Fruit fly (Drosophila melanogaster): ENCODE results near the gene ush.

The ush gene

dm6 chr2L:543799-544198, 67.8 kb downstream of the ush start:
- TF ChIP-seq CG11617 (GFP tag; optimal IDR thresholded peaks at IDR 0.05) (no peak), Mnt (GFP tag; optimal IDR thresholded peaks at IDR 0.05) (no peak), CG7045 (GFP tag; optimal IDR thresholded peaks at IDR 0.05) (no peak), Clk (GFP tag; optimal IDR thresholded peaks at IDR 0.05) (no peak), CG12768 (GFP tag; optimal IDR thresholded peaks at IDR 0.05) (no peak)

- TF ChIP-seq Mnt (GFP tag; optimal IDR thresholded peaks at IDR 0.05) = peak; percentile 34
- TF ChIP-seq CG1620 (GFP tag; optimal IDR thresholded peaks at IDR 0.05) = no peak
These were observed 68.6 kb downstream of the ush start, which contains the start of the genes Spp and nAChRbeta3 for dm6 chr2L:544444-545179. Gene Spp, minus strand, starts transcription at chr2L:544653. Gene nAChRbeta3, plus strand, starts transcription at chr2L:545129.

- TF ChIP-seq Hr96 (GFP tag; optimal IDR thresholded peaks at IDR 0.05) (no peak), ovo (GFP tag; optimal IDR thresholded peaks at IDR 0.05) (no peak), CG7101 (tag; optimal IDR thresholded peaks at IDR 0.05) (no peak), Crg-1 (GFP tag; optimal IDR thresholded peaks at IDR 0.05) (no peak), tj (GFP tag; optimal IDR thresholded peaks at IDR 0.05) (no peak), Clk (GFP tag; optimal IDR thresholded peaks at IDR 0.05) (no peak)
These were observed 72.0 kb downstream of the ush start for dm6 chr2L:547978-548377.

dm6 chr2L:549637-550036, 73.6 kb downstream of the ush start:
- TF ChIP-seq toe (GFP tag; optimal IDR thresholded peaks at IDR 0.05) (no peak), CG14711 (tag; optimal IDR thresholded peaks at IDR 0.05) (no peak), ovo (GFP tag; optimal IDR thresholded peaks at IDR 0.05) (no peak), tj (GFP tag; optimal IDR thresholded peaks at IDR 0.05) (no peak), CG33017 (tag; optimal IDR thresholded peaks at IDR 0.05) (no peak), CG7045 (GFP tag; optimal IDR thresholded peaks at IDR 0.05) (no peak), cnc (optimal IDR thresholded peaks at IDR 0.05) (no peak), Clk (GFP tag; optimal IDR thresholded peaks at IDR 0.05) (no peak), CG1620 (GFP tag; optimal IDR thresholded peaks at IDR 0.05) (no peak), Mnt (GFP tag; optimal IDR thresholded peaks at IDR 0.05) (no peak)

dm6 chr2L:552432-552929, 76.5 kb downstream of the ush start, which contains the start of gene Ets21C:
Gene Ets21C, minus strand, starts transcription at chr2L:552923.
- peak; percentile 55 for TF ChIP-seq Mnt (GFP tag; optimal IDR thresholded peaks at IDR 0.05)
- no peak for TF ChIP-seq Clk (GFP tag; optimal IDR thresholded peaks at IDR 0.05)
- no peak for TF ChIP-seq CG14711 (tag; optimal IDR thresholded peaks at IDR 0.05)
- peak; percentile 56 for TF ChIP-seq CG11617 (GFP tag; optimal IDR thresholded peaks at IDR 0.05)
- TF ChIP-seq CG7101 (tag; optimal IDR thresholded peaks at IDR 0.05) = peak; percentile 24
- TF ChIP-seq pad (GFP tag; optimal IDR thresholded peaks at IDR 0.05) = peak; percentile 89
- TF ChIP-seq cnc (optimal IDR thresholded peaks at IDR 0.05) = no peak
- TF ChIP-seq CG33017 (tag; optimal IDR thresholded peaks at IDR 0.05) = peak; percentile 12
- TF ChIP-seq CG12768 (GFP tag; optimal IDR thresholded peaks at IDR 0.05) = peak; percentile 72
- TF ChIP-seq ovo (GFP tag; optimal IDR thresholded peaks at IDR 0.05) = no peak
- TF ChIP-seq Hr96 (GFP tag; optimal IDR thresholded peaks at IDR 0.05) = no peak
- no peak for TF ChIP-seq CG5204 (GFP tag; optimal IDR thresholded peaks at IDR 0.05)
- no peak for TF ChIP-seq CG1620 (GFP tag; optimal IDR thresholded peaks at IDR 0.05)
- TF ChIP-seq Crg-1 (GFP tag; optimal IDR thresholded peaks at IDR 0.05) = no peak
- TF ChIP-seq CG7045 (GFP tag; optimal IDR thresholded peaks at IDR 0.05) = peak; percentile 5
- no peak for TF ChIP-seq toe (GFP tag; optimal IDR thresholded peaks at IDR 0.05)
- peak; percentile 96 for TF ChIP-seq cic (GFP tag; optimal IDR thresholded peaks at IDR 0.05)
- TF ChIP-seq tj (GFP tag; optimal IDR thresholded peaks at IDR 0.05) = peak; percentile 19
- peak; percentile 98 for TF ChIP-seq kay (GFP tag; ENCODE audit: borderline replicate concordance)
- TF ChIP-seq bab1 (GFP tag; optimal IDR thresholded peaks at IDR 0.05) = no peak

dm6 chr2L:559311-559710, 83.3 kb downstream of the ush start, which contains the start of gene Tspo:
Gene Tspo, plus strand, starts transcription at chr2L:559612.
- peak; percentile 46 for TF ChIP-seq Hr96 (GFP tag; optimal IDR thresholded peaks at IDR 0.05)
- TF ChIP-seq CG7101 (tag; optimal IDR thresholded peaks at IDR 0.05) = no peak
- TF ChIP-seq CG7045 (GFP tag; optimal IDR thresholded peaks at IDR 0.05) = peak; percentile 2
- no peak for TF ChIP-seq Crg-1 (GFP tag; optimal IDR thresholded peaks at IDR 0.05)
- TF ChIP-seq Clk (GFP tag; optimal IDR thresholded peaks at IDR 0.05) = no peak
- TF ChIP-seq CG5204 (GFP tag; optimal IDR thresholded peaks at IDR 0.05) = no peak
- no peak for TF ChIP-seq CG14711 (tag; optimal IDR thresholded peaks at IDR 0.05)
- no peak for TF ChIP-seq toe (GFP tag; optimal IDR thresholded peaks at IDR 0.05)
- peak; percentile 43 for TF ChIP-seq Mnt (GFP tag; optimal IDR thresholded peaks at IDR 0.05)
- TF ChIP-seq CG33017 (tag; optimal IDR thresholded peaks at IDR 0.05) = no peak
- TF ChIP-seq tj (GFP tag; optimal IDR thresholded peaks at IDR 0.05) = peak; percentile 2
- TF ChIP-seq pad (GFP tag; optimal IDR thresholded peaks at IDR 0.05) = no peak
- TF ChIP-seq ovo (GFP tag; optimal IDR thresholded peaks at IDR 0.05) = peak; percentile 24
- TF ChIP-seq cic (GFP tag; optimal IDR thresholded peaks at IDR 0.05) = peak; percentile 12
- TF ChIP-seq kay (GFP tag; ENCODE audit: borderline replicate concordance) = no peak
- no peak for TF ChIP-seq CG1620 (GFP tag; optimal IDR thresholded peaks at IDR 0.05)
- TF ChIP-seq CG11617 (GFP tag; optimal IDR thresholded peaks at IDR 0.05) = no peak
- TF ChIP-seq CG12768 (GFP tag; optimal IDR thresholded peaks at IDR 0.05) = no peak
- peak; percentile 14 for TF ChIP-seq bab1 (GFP tag; optimal IDR thresholded peaks at IDR 0.05)
- TF ChIP-seq cnc (optimal IDR thresholded peaks at IDR 0.05) = peak in 1 of 2 experiments; percentile 94

Data from whole organism, adult.